Fruit fly (Drosophila melanogaster) whole organism, embryonic: ENCODE measurements around the gene CG44362.

Experiments
- Awh ChIP-seq: fragments of 200-800 bp; sonication (Bioruptor generic); IDR thresholded peaks from 2 replicates; pipeline ENCODE4, ENCODE4 v1.3.6; 2022; ENCODE audit warnings: missing biosample characterization, missing genetic modification characterization
- CG10267 ChIP-seq: fragments of 200-800 bp; sonication (Bioruptor generic); optimal IDR thresholded peaks from 2 replicates; lab custom pipeline; 2018; ENCODE audit warnings: missing biosample characterization, mild to moderate bottlenecking, missing genetic modification characterization, moderate library complexity
- CG12769 ChIP-seq: fragments of 200-800 bp; sonication (Bioruptor generic); optimal IDR thresholded peaks from 2 replicates; lab custom pipeline; 2019; ENCODE audit warnings: missing biosample characterization, mild to moderate bottlenecking, missing genetic modification characterization, moderate library complexity
- CG13894 ChIP-seq: fragments of 200-800 bp; sonication (Bioruptor generic); optimal IDR thresholded peaks from 3 replicates; lab custom pipeline; 2018; ENCODE audit warnings: missing biosample characterization, mild to moderate bottlenecking, missing genetic modification characterization, moderate library complexity
- CG14050 ChIP-seq: fragments of 200-800 bp; sonication (Bioruptor generic); IDR thresholded peaks from 3 replicates; pipeline ENCODE4 v1.3.6; 2022; ENCODE audit warnings: missing biosample characterization, missing genetic modification characterization
- CG15269 ChIP-seq: fragments of 200-800 bp; sonication (Bioruptor generic); optimal IDR thresholded peaks from 2 replicates; lab custom pipeline; 2018; ENCODE audit warnings: missing biosample characterization, mild to moderate bottlenecking, missing genetic modification characterization, moderate library complexity
- CG2199 ChIP-seq: fragments of 200-800 bp; sonication (Bioruptor generic); IDR thresholded peaks from 3 replicates; pipeline ENCODE4 v1.3.6; 2022; ENCODE audit warnings: missing biosample characterization, missing genetic modification characterization
- CG3726 ChIP-seq: fragments of 200-800 bp; sonication (Bioruptor generic); IDR thresholded peaks from 3 replicates; pipeline ENCODE4, ENCODE4 v1.3.6; 2022; ENCODE audit warnings: missing biosample characterization, missing genetic modification characterization
- CG6791 ChIP-seq: fragments of 200-800 bp; sonication (Bioruptor generic); IDR thresholded peaks from 3 replicates; pipeline ENCODE4 v1.3.6; 2022; ENCODE audit warnings: missing biosample characterization, missing genetic modification characterization; ENCODE audit not compliant: partially characterized antibody
- CG6813 ChIP-seq: fragments of 200-800 bp; sonication (Bioruptor generic); optimal IDR thresholded peaks from 2 replicates; lab custom pipeline; 2017; ENCODE audit warnings: missing biosample characterization, missing genetic modification characterization, mild to moderate bottlenecking, moderate library complexity, missing genetic modification reagents
- CG8290 ChIP-seq, 3 experiments: fragments of 200-800 bp; sonication (Bioruptor generic); optimal IDR thresholded peaks; 2 replicates each; lab custom pipeline; 2016 to 2019; ENCODE audit warnings: missing biosample characterization in 3 of 3, missing genetic modification characterization in 3 of 3, mild to moderate bottlenecking in 2 of 3, moderate library complexity in 1 of 3
- CG8478 ChIP-seq: fragments of >200 bp; optimal IDR thresholded peaks from 2 replicates; lab custom pipeline; 2018
- Dbx ChIP-seq: fragments of 200-800 bp; sonication (Bioruptor generic); IDR thresholded peaks from 3 replicates; pipeline ENCODE4 v1.3.6; 2022; ENCODE audit warnings: missing biosample characterization, missing genetic modification characterization
- Ets65A ChIP-seq: fragments of 200-800 bp; sonication (Bioruptor generic); peaks from one replicate; lab custom pipeline; 2016; ENCODE audit warnings: missing biosample characterization, missing genetic modification characterization
- Hey ChIP-seq: fragments of 200-800 bp; sonication (Bioruptor generic); optimal IDR thresholded peaks from 3 replicates; lab custom pipeline; 2018; ENCODE audit warnings: missing biosample characterization, mild to moderate bottlenecking, missing genetic modification characterization
- Hr78 ChIP-seq, 2 experiments: fragments of 200-800 bp in 1 of 2; fragments of >200 bp in 1 of 2; sonication (Bioruptor generic) in 1 of 2; optimal IDR thresholded peaks; 2 replicates each; lab custom pipeline; 2017 to 2019; ENCODE audit warnings: missing biosample characterization in 2 of 2, missing genetic modification characterization in 2 of 2, mild to moderate bottlenecking in 1 of 2, moderate library complexity in 1 of 2
- Mrtf ChIP-seq: fragments of 200-800 bp; sonication (Bioruptor generic); IDR thresholded peaks from 3 replicates; pipeline ENCODE4 v1.3.6; 2022; ENCODE audit warnings: missing biosample characterization, missing genetic modification characterization
- Optix ChIP-seq: fragments of 200-800 bp; sonication (Bioruptor generic); IDR thresholded peaks from 3 replicates; pipeline ENCODE4 v1.3.6; 2022; ENCODE audit warnings: missing biosample characterization, missing genetic modification characterization
- Vsx1 ChIP-seq: fragments of 200-800 bp; sonication (Bioruptor generic); optimal IDR thresholded peaks from 2 replicates; lab custom pipeline; 2017; ENCODE audit warnings: missing biosample characterization, mild to moderate bottlenecking, missing genetic modification characterization, missing genetic modification reagents
- abd-A ChIP-seq: fragments of 200-800 bp; sonication (Bioruptor generic); optimal IDR thresholded peaks from 3 replicates; lab custom pipeline; 2019; ENCODE audit warnings: missing biosample characterization, mild to moderate bottlenecking, missing genetic modification characterization, moderate library complexity
- ara ChIP-seq: fragments of 200-800 bp; sonication (Bioruptor generic); IDR thresholded peaks from 2 replicates; pipeline ENCODE4 v1.3.6; 2022; ENCODE audit warnings: missing biosample characterization, missing genetic modification characterization
- az2 ChIP-seq: fragments of 200-800 bp; sonication (Bioruptor generic); optimal IDR thresholded peaks from 3 replicates; lab custom pipeline; 2016; ENCODE audit warnings: missing biosample characterization, missing genetic modification characterization
- caup ChIP-seq: fragments of 200-800 bp; sonication (Bioruptor generic); optimal IDR thresholded peaks from 3 replicates; lab custom pipeline; 2017; ENCODE audit warnings: missing biosample characterization, mild to moderate bottlenecking, missing genetic modification characterization, moderate library complexity; ENCODE audit not compliant: severe bottlenecking
- chinmo ChIP-seq: fragments of 200-800 bp; sonication (Bioruptor generic); IDR thresholded peaks from 4 replicates; pipeline ENCODE4 v1.3.6; 2022; ENCODE audit warnings: missing biosample characterization, missing genetic modification characterization; ENCODE audit not compliant: partially characterized antibody
- eve ChIP-seq, 2 experiments: fragments of >200 bp; optimal IDR thresholded peaks; 2 replicates each; lab custom pipeline; 2017; ENCODE audit warnings: missing biosample characterization in 2 of 2, missing genetic modification characterization in 2 of 2
- fd64A ChIP-seq: fragments of 200-800 bp; sonication (Bioruptor generic); optimal IDR thresholded peaks from 3 replicates; lab custom pipeline; 2018; ENCODE audit warnings: missing biosample characterization, mild to moderate bottlenecking, missing genetic modification characterization
- grn ChIP-seq: fragments of 200-800 bp; sonication (Bioruptor generic); optimal IDR thresholded peaks from 3 replicates; lab custom pipeline; 2017; ENCODE audit warnings: missing biosample characterization, missing genetic modification characterization
- lov ChIP-seq, 2 experiments: fragments of 200-800 bp in 1 of 2; fragments of >200 bp in 1 of 2; sonication (Bioruptor generic) in 1 of 2; IDR thresholded peaks in 1 of 2; optimal IDR thresholded peaks in 1 of 2; 2 replicates in 1 of 2; 3 replicates in 1 of 2; pipeline versions ENCODE4 v1.3.6 to Lab custom; 2017 to 2022; ENCODE audit warnings: missing biosample characterization in 1 of 2, missing genetic modification characterization in 1 of 2
- luna ChIP-seq: fragments of 200-800 bp; sonication (Bioruptor generic); optimal IDR thresholded peaks from 2 replicates; lab custom pipeline; 2016; ENCODE audit warnings: missing biosample characterization, missing genetic modification characterization
- mirr ChIP-seq: fragments of 200-800 bp; sonication (Bioruptor generic); optimal IDR thresholded peaks from 3 replicates; lab custom pipeline; 2018; ENCODE audit warnings: missing biosample characterization, mild to moderate bottlenecking, missing genetic modification characterization
- phol ChIP-seq: fragments of 200-800 bp; sonication (Bioruptor generic); optimal IDR thresholded peaks from 3 replicates; lab custom pipeline; 2018; ENCODE audit warnings: missing biosample characterization, mild to moderate bottlenecking, missing genetic modification characterization, moderate library complexity
- psq ChIP-seq: fragments of 200-800 bp; sonication (Bioruptor generic); optimal IDR thresholded peaks from 2 replicates; lab custom pipeline; 2017; ENCODE audit warnings: missing biosample characterization, missing genetic modification characterization
- sob ChIP-seq: fragments of 200-800 bp; sonication (Bioruptor generic); IDR thresholded peaks from 2 replicates; pipeline ENCODE4 v1.3.6; 2022; ENCODE audit warnings: missing biosample characterization, missing genetic modification characterization
- tin ChIP-seq: fragments of 200-800 bp; sonication (Bioruptor generic); optimal IDR thresholded peaks from 3 replicates; lab custom pipeline; 2016; ENCODE audit warnings: missing biosample characterization, missing genetic modification characterization
- vvl ChIP-seq: fragments of 200-800 bp; sonication (Bioruptor generic); IDR thresholded peaks from 2 replicates; pipeline ENCODE4 v1.3.6; 2022; ENCODE audit warnings: missing biosample characterization, missing genetic modification characterization
- zfh2 ChIP-seq: fragments of 200-800 bp; sonication (Bioruptor generic); optimal IDR thresholded peaks from 2 replicates; lab custom pipeline; 2016; ENCODE audit warnings: missing biosample characterization, missing genetic modification characterization

CG44362 gene

DNA sequence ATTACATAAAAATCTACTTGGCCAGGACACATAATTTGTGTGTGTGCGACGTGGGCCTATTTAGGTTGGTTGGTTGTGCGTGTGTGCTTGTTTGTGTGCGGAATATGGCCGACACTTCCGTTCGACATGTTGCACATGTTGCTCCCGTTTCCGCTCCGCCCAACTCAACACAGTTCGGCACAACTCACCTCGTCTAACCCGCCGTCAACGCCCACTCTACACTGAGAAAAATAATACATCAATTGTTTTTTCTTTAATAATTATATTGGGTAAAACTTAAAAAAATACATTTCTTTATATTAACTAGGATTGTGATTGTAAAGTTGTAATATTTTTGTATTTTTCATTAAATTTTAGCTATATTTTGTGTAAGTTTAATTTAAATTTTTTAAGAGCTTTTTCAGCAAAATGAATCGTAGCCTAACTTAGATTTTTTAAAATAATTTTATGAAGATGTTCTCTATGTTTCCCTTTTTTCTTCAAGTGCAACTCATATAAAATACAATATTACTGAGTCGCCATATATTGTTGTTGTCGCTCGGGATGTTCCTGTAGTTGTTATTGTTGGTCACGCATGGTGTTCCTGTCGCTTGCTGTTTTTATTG is 1.2 kb downstream of the CG44362 start (continued):
- TF ChIP-seq CG14050 (GFP tag; lab: Robert Waterston, UW) (peak; percentile 8; the same call in 1 of the 3 replicates), az2 (GFP tag; lab: Kevin White, UChicago) (peak; percentile 60), zfh2 (GFP tag; lab: Kevin White, UChicago) (no peak), CG10267 (peak; percentile 62), phol (tag; lab: Kevin White, UChicago) (peak; percentile 75)

DNA sequence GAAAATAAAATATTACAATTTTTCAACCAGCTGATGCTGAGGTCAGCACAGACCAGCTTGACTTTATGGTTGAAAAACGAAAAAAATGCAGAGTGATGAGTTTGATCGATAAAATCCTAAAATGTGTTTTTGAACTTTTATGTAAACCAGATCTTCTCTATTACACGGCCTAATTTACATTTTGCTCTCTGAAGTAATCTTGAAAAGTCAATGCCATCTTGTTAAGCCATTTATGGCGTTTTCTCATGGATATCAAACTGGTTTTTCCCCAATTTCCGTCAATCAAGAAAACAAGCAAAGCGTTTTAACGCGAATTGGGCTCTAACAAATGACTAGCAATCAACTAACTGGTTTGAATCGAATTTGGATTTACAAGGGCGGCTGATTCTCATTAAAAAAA is 2.1 kb downstream of the CG44362 start:
- TF ChIP-seq vvl: peak; percentile 56; the same call in 1 of the 2 replicates
- peak; percentile 33 for TF ChIP-seq CG12769 (tag; lab: Kevin White, UChicago)
- TF ChIP-seq Vsx1 (GFP tag; lab: Kevin White, UChicago): no peak
- peak; percentile 17 for TF ChIP-seq CG13894 (tag; lab: Kevin White, UChicago)
- TF ChIP-seq abd-A (tag; lab: Kevin White, UChicago): peak; percentile 87
- no peak for TF ChIP-seq fd64A (GFP tag; lab: Kevin White, UChicago)
- TF ChIP-seq grn (GFP tag; lab: Kevin White, UChicago): peak; percentile 30
- peak; percentile 23 for TF ChIP-seq caup (GFP tag; lab: Kevin White, UChicago)
- peak in 1 of 2 experiments; percentile 12 for TF ChIP-seq eve (GFP tag; optimal IDR thresholded peaks at IDR 0.05; lab: Kevin White, UChicago)
- 0 out of 4 replicates have a peak, but pooled peaks have one; percentile 52 for TF ChIP-seq chinmo (GFP tag; lab: Robert Waterston, UW)
- no peak for TF ChIP-seq luna (GFP tag; lab: Kevin White, UChicago)
- TF ChIP-seq tin (GFP tag; lab: Kevin White, UChicago): no peak
- peak; percentile 5 for TF ChIP-seq CG15269 (tag; lab: Kevin White, UChicago)
- TF ChIP-seq Awh: peak; percentile 37; the same call in 1 of the 2 replicates
- peak; percentile 44 for TF ChIP-seq mirr

DNA sequence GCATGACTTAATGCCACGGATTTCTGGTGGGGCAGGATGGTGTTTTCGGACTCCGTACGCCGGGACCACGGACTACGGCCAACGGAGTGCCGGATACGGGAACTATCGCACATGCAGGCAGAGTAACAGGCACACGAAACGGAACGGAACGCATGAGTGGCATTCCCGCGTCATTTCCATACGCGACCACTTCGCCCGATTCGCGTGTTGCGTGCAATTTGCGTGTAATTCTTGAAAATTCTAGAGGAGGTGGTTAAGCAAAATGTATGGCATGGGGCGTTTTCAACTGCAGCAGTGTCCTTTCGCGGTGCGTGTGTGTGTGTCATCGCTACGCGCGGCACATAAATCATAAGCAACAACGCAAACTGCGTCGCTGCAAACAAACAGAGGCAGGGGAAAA is 2.9 kb downstream of the CG44362 start:
- TF ChIP-seq Hey (tag; lab: Kevin White, UChicago) (peak; percentile 7), CG6813 (GFP tag; lab: Kevin White, UChicago) (no peak), psq (GFP tag; lab: Kevin White, UChicago) (no peak), ara (0 out of 2 replicates have a peak, but pooled peaks have one; percentile 22), CG8290 (GFP tag; optimal IDR thresholded peaks at IDR 0.05; lab: Kevin White, UChicago) (no peak), CG8290 (tag; optimal IDR thresholded peaks at IDR 0.05; lab: Kevin White, UChicago) (peak in 1 of 2 experiments; percentile 49), Ets65A (peak; percentile 57), CG8478 (no peak), CG6791 (GFP tag; lab: Robert Waterston, UW) (0 out of 3 replicates have a peak, but pooled peaks have one; percentile 23), Optix (GFP tag; lab: Robert Waterston, UW) (no peak), sob (GFP tag; lab: Robert Waterston, UW) (0 out of 2 replicates have a peak, but pooled peaks have one; percentile 13), Mrtf (GFP tag; lab: Robert Waterston, UW) (no peak), Hr78 (GFP tag; optimal IDR thresholded peaks at IDR 0.05; lab: Kevin White, UChicago) (no peak), CG2199 (GFP tag; lab: Robert Waterston, UW) (0 out of 3 replicates have a peak, but pooled peaks have one; percentile 53), CG3726 (GFP tag; lab: Robert Waterston, UW) (0 out of 3 replicates have a peak, but pooled peaks have one; percentile 25), Dbx (GFP tag; lab: Robert Waterston, UW) (peak; percentile 39; the same call in 1 of the 3 replicates), lov (optimal IDR thresholded peaks at IDR 0.05; lab: Kevin White, UChicago) (no peak), lov (GFP tag; IDR thresholded peaks at IDR 0.05; lab: Robert Waterston, UW) (0 out of 3 replicates have a peak, but pooled peaks have one; percentile 54)
